Fruit fly (Drosophila melanogaster) whole organism, adult: Measurements from ENCODE around the gene toc.

Experiments
- CG11617 ChIP-seq: fragments of 200-800 bp; sonication (Bioruptor generic); optimal IDR thresholded peaks from 2 replicates; lab custom pipeline; 2017; ENCODE audit warnings: mild to moderate bottlenecking, missing biosample characterization, missing genetic modification reagents, missing genetic modification characterization
- CG1620 ChIP-seq: fragments of 200-800 bp; sonication (Bioruptor generic); optimal IDR thresholded peaks from 2 replicates; lab custom pipeline; 2016; ENCODE audit warnings: missing biosample characterization, missing genetic modification characterization
- CG33017 ChIP-seq: fragments of 200-800 bp; sonication (Bioruptor generic); optimal IDR thresholded peaks from 2 replicates; lab custom pipeline; 2018; ENCODE audit warnings: missing biosample characterization, mild to moderate bottlenecking, missing genetic modification characterization, moderate library complexity
- CG5204 ChIP-seq: fragments of 200-800 bp; sonication (Bioruptor generic); optimal IDR thresholded peaks from 2 replicates; lab custom pipeline; 2016; ENCODE audit warnings: missing biosample characterization, missing genetic modification characterization
- CG7045 ChIP-seq: fragments of 200-800 bp; sonication (Bioruptor generic); optimal IDR thresholded peaks from 2 replicates; lab custom pipeline; 2017; ENCODE audit warnings: missing biosample characterization, mild to moderate bottlenecking, missing genetic modification characterization
- Hr96 ChIP-seq: fragments of 200-800 bp; sonication (Bioruptor generic); optimal IDR thresholded peaks from 2 replicates; lab custom pipeline; 2016; ENCODE audit warnings: missing biosample characterization, missing genetic modification characterization
- Mnt ChIP-seq: fragments of 200-800 bp; sonication (Bioruptor generic); optimal IDR thresholded peaks from 2 replicates; lab custom pipeline; 2016; ENCODE audit warnings: missing biosample characterization, mild to moderate bottlenecking, missing genetic modification characterization
- bab1 ChIP-seq: fragments of 200-800 bp; sonication (Bioruptor generic); optimal IDR thresholded peaks from 3 replicates; lab custom pipeline; 2019; ENCODE audit warnings: missing biosample characterization, mild to moderate bottlenecking, missing genetic modification characterization, moderate library complexity
- cnc ChIP-seq, 2 experiments: fragments of >200 bp; optimal IDR thresholded peaks; 2 replicates each; lab custom pipeline; 2017
- kay ChIP-seq: fragments of 200-800 bp; sonication (Bioruptor generic); peaks from one replicate; lab custom pipeline; 2016; ENCODE audit warnings: missing biosample characterization, missing genetic modification characterization, borderline replicate concordance
- ovo ChIP-seq: fragments of 200-800 bp; sonication (Bioruptor generic); optimal IDR thresholded peaks from 2 replicates; lab custom pipeline; 2016; ENCODE audit warnings: missing biosample characterization, missing genetic modification characterization
- pad ChIP-seq: fragments of 200-800 bp; sonication (Bioruptor generic); optimal IDR thresholded peaks from 3 replicates; lab custom pipeline; 2017; ENCODE audit warnings: missing biosample characterization, missing genetic modification characterization, mild to moderate bottlenecking, moderate library complexity, missing genetic modification reagents
- tj ChIP-seq: fragments of 200-800 bp; sonication (Bioruptor generic); optimal IDR thresholded peaks from 3 replicates; lab custom pipeline; 2017; ENCODE audit warnings: missing biosample characterization, mild to moderate bottlenecking, missing genetic modification characterization, moderate library complexity
- toe ChIP-seq: fragments of 200-800 bp; sonication (Bioruptor generic); optimal IDR thresholded peaks from 2 replicates; lab custom pipeline; 2016; ENCODE audit warnings: missing biosample characterization, missing genetic modification characterization

DNA sequence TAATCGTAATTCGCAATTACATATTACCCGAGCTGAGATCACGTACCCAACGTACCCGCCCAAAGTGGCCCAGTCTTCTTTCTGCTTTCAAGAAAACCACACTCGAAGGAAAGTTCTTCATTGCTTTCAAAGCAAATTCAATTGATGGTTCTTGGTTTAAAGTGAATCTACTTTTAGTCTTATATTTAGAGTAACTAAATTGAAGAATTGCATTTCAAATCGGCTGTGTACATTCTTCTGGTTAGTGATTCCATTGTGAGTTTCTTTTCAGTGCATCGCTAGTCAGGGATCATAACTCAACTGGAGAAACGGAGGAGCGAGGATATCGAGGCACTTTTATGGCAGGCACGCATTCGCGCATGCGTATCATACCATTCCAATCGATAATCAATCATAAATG is 7.1 kb upstream of the toc start:
- TF ChIP-seq cnc (optimal IDR thresholded peaks at IDR 0.05; lab: Kevin White, UChicago) (no peak), toe (no peak), bab1 (no peak), CG5204 (GFP tag; lab: Kevin White, UChicago) (no peak), CG33017 (tag; lab: Kevin White, UChicago) (no peak), pad (no peak), tj (no peak), CG7045 (GFP tag; lab: Kevin White, UChicago) (no peak), kay (GFP tag; lab: Kevin White, UChicago) (no peak), Hr96 (no peak), ovo (GFP tag; lab: Kevin White, UChicago) (no peak), Mnt (GFP tag; lab: Kevin White, UChicago) (no peak), CG1620 (GFP tag; lab: Kevin White, UChicago) (no peak), CG11617 (GFP tag; lab: Kevin White, UChicago) (no peak)
